Fruit fly (Drosophila melanogaster): ENCODE measurements around the gene Dnah3.

DNA sequence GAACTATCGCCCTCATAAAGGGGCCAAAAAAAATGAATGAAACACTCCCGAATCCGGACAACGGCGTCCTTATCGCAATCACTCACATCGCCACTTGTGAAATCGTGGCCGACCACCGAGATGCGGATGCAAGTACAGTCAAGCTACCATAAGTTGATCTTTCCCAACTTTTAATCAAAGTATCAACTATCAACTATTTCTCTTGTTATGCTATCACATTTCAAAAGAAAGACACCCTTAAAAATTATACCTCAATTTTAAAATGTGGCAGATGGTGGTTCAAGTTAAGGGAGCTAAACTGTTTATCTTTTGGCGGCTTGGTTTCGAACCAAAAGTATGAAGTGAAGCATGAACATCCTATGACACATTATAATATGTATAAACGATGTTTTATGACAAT is 6.9 kb upstream of the Dnah3 start:
- TF ChIP-seq CG8301 (tag; optimal IDR thresholded peaks at IDR 0.05) (no peak), EcR (GFP tag; optimal IDR thresholded peaks at IDR 0.05) (no peak), Ets98B (GFP tag; IDR thresholded peaks at IDR 0.05) (no peak), gl (tag; optimal IDR thresholded peaks at IDR 0.05) (no peak), Pif1B (GFP tag; optimal IDR thresholded peaks at IDR 0.05) (no peak), CG32121 (GFP tag; IDR thresholded peaks at IDR 0.05) (no peak), CG15710 (tag; optimal IDR thresholded peaks at IDR 0.05) (no peak), rn (GFP tag; IDR thresholded peaks at IDR 0.05) (no peak)
